Fruit fly (Drosophila melanogaster) whole organism, embryonic: ENCODE results near the gene CG7715.

Experiments used
- Aef1 ChIP-seq: fragments of 200-800 bp; sonication (Bioruptor generic); IDR thresholded peaks from 3 replicates; pipeline ENCODE4 v1.3.6; 2022; ENCODE audit warnings: missing biosample characterization, missing genetic modification characterization
- C15 ChIP-seq: fragments of 200-800 bp; sonication (Bioruptor generic); IDR thresholded peaks from 3 replicates; pipeline ENCODE4 v1.3.6; 2022; ENCODE audit warnings: missing biosample characterization, missing genetic modification characterization
- CG10565 ChIP-seq: fragments of 200-800 bp; sonication (Bioruptor generic); optimal IDR thresholded peaks from 3 replicates; lab custom pipeline; 2016; ENCODE audit warnings: missing biosample characterization, mild to moderate bottlenecking, missing genetic modification characterization
- CG11695 ChIP-seq: fragments of 200-800 bp; sonication (Bioruptor generic); IDR thresholded peaks from 3 replicates; pipeline ENCODE4 v1.3.6; 2022; ENCODE audit warnings: missing biosample characterization, missing genetic modification characterization
- CG11723 ChIP-seq: fragments of 200-800 bp; sonication (Bioruptor generic); optimal IDR thresholded peaks from 2 replicates; lab custom pipeline; 2017; ENCODE audit warnings: missing biosample characterization, mild to moderate bottlenecking, missing genetic modification characterization
- CG12236 ChIP-seq: fragments of 200-800 bp; sonication (Bioruptor generic); optimal IDR thresholded peaks from 2 replicates; lab custom pipeline; 2016; ENCODE audit warnings: missing biosample characterization, missing genetic modification characterization
- CG1233 ChIP-seq: fragments of 200-800 bp; sonication (Bioruptor generic); optimal IDR thresholded peaks from 4 replicates; lab custom pipeline; 2018; ENCODE audit warnings: missing biosample characterization, mild to moderate bottlenecking, missing genetic modification characterization
- CG12391 ChIP-seq: fragments of 200-800 bp; sonication (Bioruptor generic); optimal IDR thresholded peaks from 3 replicates; lab custom pipeline; 2018; ENCODE audit warnings: missing biosample characterization, mild to moderate bottlenecking, missing genetic modification characterization, moderate library complexity
- CG13775 ChIP-seq: fragments of 200-800 bp; sonication (Bioruptor generic); optimal IDR thresholded peaks from 3 replicates; lab custom pipeline; 2017; ENCODE audit warnings: missing biosample characterization, mild to moderate bottlenecking, missing genetic modification characterization
- CG14710 ChIP-seq: fragments of 200-800 bp; sonication (Bioruptor generic); optimal IDR thresholded peaks from 3 replicates; lab custom pipeline; 2019; ENCODE audit warnings: missing biosample characterization, mild to moderate bottlenecking, missing genetic modification characterization, moderate library complexity
- CG15514 ChIP-seq: fragments of 200-800 bp; sonication (Bioruptor generic); optimal IDR thresholded peaks from 3 replicates; lab custom pipeline; 2017; ENCODE audit warnings: missing biosample characterization, missing genetic modification characterization, mild to moderate bottlenecking, moderate library complexity, missing genetic modification reagents
- CG17361 ChIP-seq: fragments of 200-800 bp; sonication (Bioruptor generic); IDR thresholded peaks from 3 replicates; pipeline ENCODE4 v1.3.6; 2022; ENCODE audit warnings: missing biosample characterization, missing genetic modification characterization
- CG17802 ChIP-seq: fragments of 200-800 bp; sonication (Bioruptor generic); optimal IDR thresholded peaks from 2 replicates; lab custom pipeline; 2018; ENCODE audit warnings: missing biosample characterization, mild to moderate bottlenecking, missing genetic modification characterization, moderate library complexity
- CG18619 ChIP-seq: fragments of 200-800 bp; sonication (Bioruptor generic); optimal IDR thresholded peaks from 3 replicates; lab custom pipeline; 2017; ENCODE audit warnings: missing biosample characterization, mild to moderate bottlenecking, missing genetic modification characterization
- CG2120 ChIP-seq: fragments of 200-800 bp; sonication (Bioruptor generic); optimal IDR thresholded peaks from 3 replicates; lab custom pipeline; 2016; ENCODE audit warnings: missing biosample characterization, missing genetic modification characterization
- CG2678 ChIP-seq: fragments of 200-800 bp; sonication (Bioruptor generic); optimal IDR thresholded peaks from 3 replicates; lab custom pipeline; 2019; ENCODE audit warnings: missing biosample characterization, mild to moderate bottlenecking, missing genetic modification characterization, moderate library complexity
- CG2875 ChIP-seq: fragments of 200-800 bp; sonication (Bioruptor generic); optimal IDR thresholded peaks from 2 replicates; lab custom pipeline; 2017; ENCODE audit warnings: missing biosample characterization, mild to moderate bottlenecking, missing genetic modification characterization, missing genetic modification reagents
- CG3281 ChIP-seq: fragments of 200-800 bp; sonication (Bioruptor generic); optimal IDR thresholded peaks from 3 replicates; lab custom pipeline; 2017; ENCODE audit warnings: missing biosample characterization, mild to moderate bottlenecking, missing genetic modification characterization
- CG34422 ChIP-seq: fragments of 200-800 bp; sonication (Bioruptor generic); IDR thresholded peaks from 3 replicates; pipeline ENCODE4 v1.3.6; 2022; ENCODE audit warnings: missing biosample characterization, missing genetic modification characterization
- CG43689 ChIP-seq: fragments of 200-800 bp; sonication (Bioruptor generic); IDR thresholded peaks from 2 replicates; pipeline ENCODE4 v1.3.6; 2022; ENCODE audit warnings: missing biosample characterization, missing genetic modification characterization
- CG6854 ChIP-seq: fragments of 200-800 bp; sonication (Bioruptor generic); optimal IDR thresholded peaks from 3 replicates; lab custom pipeline; 2017; ENCODE audit warnings: missing biosample characterization, mild to moderate bottlenecking, missing genetic modification characterization
- CG9215 ChIP-seq: fragments of 200-800 bp; sonication (Bioruptor generic); IDR thresholded peaks from 2 replicates; pipeline ENCODE4 v1.3.6; 2022; ENCODE audit warnings: missing biosample characterization, missing genetic modification characterization
- CG9932 ChIP-seq: fragments of 200-800 bp; sonication (Bioruptor generic); IDR thresholded peaks from 2 replicates; pipeline ENCODE4 v1.3.6; 2022; ENCODE audit warnings: missing biosample characterization, missing genetic modification characterization
- Dad ChIP-seq: fragments of 200-800 bp; sonication (Bioruptor generic); optimal IDR thresholded peaks from 3 replicates; lab custom pipeline; 2016; ENCODE audit warnings: missing biosample characterization, missing genetic modification characterization
- Fer2 ChIP-seq: fragments of 200-800 bp; sonication (Bioruptor generic); optimal IDR thresholded peaks from 2 replicates; lab custom pipeline; 2018; ENCODE audit warnings: missing biosample characterization, mild to moderate bottlenecking, missing genetic modification characterization, moderate library complexity
- Mrtf ChIP-seq: fragments of 200-800 bp; sonication (Bioruptor generic); IDR thresholded peaks from 3 replicates; pipeline ENCODE4 v1.3.6; 2022; ENCODE audit warnings: missing biosample characterization, missing genetic modification characterization
- NFAT ChIP-seq: fragments of 200-800 bp; sonication (Bioruptor generic); IDR thresholded peaks from 2 replicates; pipeline ENCODE4 v1.3.6; 2022; ENCODE audit warnings: missing biosample characterization, missing genetic modification characterization
- Ravus ChIP-seq: fragments of 200-800 bp; sonication (Bioruptor generic); IDR thresholded peaks from 2 replicates; pipeline ENCODE4 v1.3.6; 2022; ENCODE audit warnings: missing biosample characterization, missing genetic modification characterization
- Sox102F ChIP-seq: fragments of 200-800 bp; sonication (Bioruptor generic); optimal IDR thresholded peaks from 2 replicates; lab custom pipeline; 2018; ENCODE audit warnings: missing biosample characterization, mild to moderate bottlenecking, missing genetic modification characterization, moderate library complexity
- Taf1 ChIP-seq: fragments of 200-800 bp; sonication (Bioruptor generic); IDR thresholded peaks from 2 replicates; pipeline ENCODE4 v1.3.6; 2022; ENCODE audit warnings: missing biosample characterization, missing genetic modification characterization
- Vsx1 ChIP-seq: fragments of 200-800 bp; sonication (Bioruptor generic); optimal IDR thresholded peaks from 2 replicates; lab custom pipeline; 2017; ENCODE audit warnings: missing biosample characterization, mild to moderate bottlenecking, missing genetic modification characterization, missing genetic modification reagents
- Xbp1 ChIP-seq: fragments of 200-800 bp; sonication (Bioruptor generic); optimal IDR thresholded peaks from 3 replicates; lab custom pipeline; 2016; ENCODE audit warnings: missing biosample characterization, mild to moderate bottlenecking, missing genetic modification characterization
- ac ChIP-seq: fragments of 200-800 bp; sonication (Bioruptor generic); optimal IDR thresholded peaks from 3 replicates; lab custom pipeline; 2017; ENCODE audit warnings: missing biosample characterization, mild to moderate bottlenecking, missing genetic modification characterization
- aop ChIP-seq: fragments of 200-800 bp; sonication (Bioruptor generic); IDR thresholded peaks from 2 replicates; pipeline ENCODE4 v1.3.6; 2022; ENCODE audit warnings: missing biosample characterization, missing genetic modification characterization
- bab2 ChIP-seq: fragments of 200-800 bp; sonication (Bioruptor generic); optimal IDR thresholded peaks from 2 replicates; lab custom pipeline; 2016; ENCODE audit warnings: missing biosample characterization, missing genetic modification characterization
- cg ChIP-seq: fragments of 200-800 bp; sonication (Bioruptor generic); optimal IDR thresholded peaks from 3 replicates; lab custom pipeline; 2019; ENCODE audit warnings: missing biosample characterization, mild to moderate bottlenecking, missing genetic modification characterization, moderate library complexity
- da ChIP-seq: fragments of 200-800 bp; sonication (Bioruptor generic); optimal IDR thresholded peaks from 2 replicates; lab custom pipeline; 2016; ENCODE audit warnings: missing biosample characterization, missing genetic modification characterization
- ftz-f1 ChIP-seq: fragments of 200-800 bp; sonication (Bioruptor generic); optimal IDR thresholded peaks from 2 replicates; lab custom pipeline; 2016; ENCODE audit warnings: missing biosample characterization, missing genetic modification characterization
- lilli ChIP-seq: fragments of 200-800 bp; sonication (Bioruptor generic); optimal IDR thresholded peaks from 3 replicates; lab custom pipeline; 2016; ENCODE audit warnings: missing biosample characterization, missing genetic modification characterization
- lov ChIP-seq, 2 experiments: fragments of 200-800 bp in 1 of 2; fragments of >200 bp in 1 of 2; sonication (Bioruptor generic) in 1 of 2; IDR thresholded peaks in 1 of 2; optimal IDR thresholded peaks in 1 of 2; 2 replicates in 1 of 2; 3 replicates in 1 of 2; pipeline versions ENCODE4 v1.3.6 to Lab custom; 2017 to 2022; ENCODE audit warnings: missing biosample characterization in 1 of 2, missing genetic modification characterization in 1 of 2
- mam ChIP-seq: fragments of 200-800 bp; sonication (Bioruptor generic); optimal IDR thresholded peaks from 3 replicates; lab custom pipeline; 2016; ENCODE audit warnings: missing biosample characterization, missing genetic modification characterization
- nom ChIP-seq: fragments of 200-800 bp; sonication (Bioruptor generic); optimal IDR thresholded peaks from 2 replicates; lab custom pipeline; 2017; ENCODE audit warnings: missing biosample characterization, missing genetic modification characterization, mild to moderate bottlenecking, moderate library complexity, missing genetic modification reagents
- pfk ChIP-seq: fragments of 200-800 bp; sonication (Bioruptor generic); optimal IDR thresholded peaks from 2 replicates; lab custom pipeline; 2018; ENCODE audit warnings: missing biosample characterization, mild to moderate bottlenecking, missing genetic modification characterization, moderate library complexity
- schlank ChIP-seq: fragments of 200-800 bp; sonication (Bioruptor generic); optimal IDR thresholded peaks from 2 replicates; lab custom pipeline; 2018; ENCODE audit warnings: missing biosample characterization, mild to moderate bottlenecking, missing genetic modification characterization
- scrt ChIP-seq: fragments of 200-800 bp; sonication (Bioruptor generic); optimal IDR thresholded peaks from 2 replicates; lab custom pipeline; 2018; ENCODE audit warnings: missing biosample characterization, mild to moderate bottlenecking, missing genetic modification characterization, moderate library complexity
- sd ChIP-seq: fragments of 200-800 bp; sonication (Bioruptor generic); optimal IDR thresholded peaks from 3 replicates; lab custom pipeline; 2018; ENCODE audit warnings: missing biosample characterization, mild to moderate bottlenecking, missing genetic modification characterization, moderate library complexity
- sim ChIP-seq: fragments of 200-800 bp; sonication (Bioruptor generic); IDR thresholded peaks from 2 replicates; pipeline ENCODE4 v1.3.6; 2022; ENCODE audit warnings: missing biosample characterization, missing genetic modification characterization
- usp ChIP-seq: fragments of >200 bp; optimal IDR thresholded peaks from 2 replicates; lab custom pipeline; 2017; ENCODE audit warnings: missing biosample characterization, missing genetic modification characterization
- vnd ChIP-seq: fragments of 200-800 bp; sonication (Bioruptor generic); IDR thresholded peaks from 3 replicates; pipeline ENCODE4 v1.3.6; 2022; ENCODE audit warnings: missing biosample characterization, missing genetic modification characterization; ENCODE audit not compliant: partially characterized antibody

CG7715 gene

DNA sequence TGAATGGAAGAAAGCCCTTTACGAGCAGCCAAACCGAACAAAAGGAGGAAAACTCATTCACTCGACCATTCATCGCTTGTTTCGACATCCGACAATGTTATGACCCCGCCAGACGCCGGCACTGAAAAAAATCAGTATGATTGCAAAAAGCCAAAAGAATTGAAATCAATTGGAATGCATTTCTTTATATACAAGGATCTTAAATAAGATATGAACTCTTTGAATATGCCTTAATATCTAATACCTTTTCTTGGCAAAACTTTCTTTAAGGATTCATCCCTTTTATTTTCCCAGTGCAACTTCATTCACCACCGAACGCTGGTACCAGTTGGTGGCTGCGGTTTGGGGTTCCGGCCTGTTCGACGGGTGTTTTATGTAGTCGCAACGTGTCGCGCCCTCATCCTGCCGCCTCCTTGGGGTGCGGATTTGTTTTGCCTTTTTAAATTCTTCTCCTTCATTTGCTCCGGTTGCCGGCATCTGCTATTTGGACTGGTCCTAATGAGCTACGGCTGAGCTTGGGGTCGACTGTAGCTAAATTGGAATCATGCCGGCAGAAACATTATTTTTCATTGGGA is 8.4 kb downstream of the CG7715 start (continued):
- TF ChIP-seq CG14710 (tag; lab: Kevin White, UChicago) (peak; percentile 74), vnd (GFP tag; lab: Robert Waterston, UW) (no peak), Xbp1 (GFP tag; lab: Kevin White, UChicago) (peak; percentile 85), CG11723 (peak; percentile 74), CG11695 (GFP tag; lab: Robert Waterston, UW) (peak; percentile 81), CG43689 (GFP tag; lab: Robert Waterston, UW) (peak; percentile 55), Sox102F (GFP tag; lab: Kevin White, UChicago) (peak; percentile 84), aop (no peak), sim (peak; percentile 68), da (GFP tag; lab: Kevin White, UChicago) (peak; percentile 63), nom (GFP tag; lab: Kevin White, UChicago) (peak; percentile 17), lov (optimal IDR thresholded peaks at IDR 0.05; lab: Kevin White, UChicago) (no peak), lov (GFP tag; IDR thresholded peaks at IDR 0.05; lab: Robert Waterston, UW) (0 out of 3 replicates have a peak, but pooled peaks have one; percentile 12), C15 (GFP tag; lab: Robert Waterston, UW) (0 out of 3 replicates have a peak, but pooled peaks have one; percentile 59), Taf1 (GFP tag; lab: Robert Waterston, UW) (peak; percentile 74), Aef1 (GFP tag; lab: Robert Waterston, UW) (peak; percentile 67), CG6854 (GFP tag; lab: Kevin White, UChicago) (peak; percentile 86), pfk (GFP tag; lab: Kevin White, UChicago) (no peak), Dad (GFP tag; lab: Kevin White, UChicago) (peak; percentile 83), CG18619 (GFP tag; lab: Kevin White, UChicago) (peak; percentile 85), lilli (GFP tag; lab: Kevin White, UChicago) (peak; percentile 88), CG17361 (GFP tag; lab: Robert Waterston, UW) (peak; percentile 91), cg (GFP tag; lab: Kevin White, UChicago) (no peak), bab2 (GFP tag; lab: Kevin White, UChicago) (peak; percentile 88), CG34422 (GFP tag; lab: Robert Waterston, UW) (peak; percentile 76), usp (GFP tag; lab: Kevin White, UChicago) (no peak), Fer2 (tag; lab: Kevin White, UChicago) (peak; percentile 81), CG2875 (GFP tag; lab: Kevin White, UChicago) (peak; percentile 71), Ravus (GFP tag; lab: Robert Waterston, UW) (no peak; the same call in 1 of the 2 replicates), CG15514 (peak; percentile 77), Mrtf (GFP tag; lab: Robert Waterston, UW) (peak; percentile 84), mam (GFP tag; lab: Kevin White, UChicago) (peak; percentile 88), Vsx1 (peak; percentile 46), ftz-f1 (GFP tag; lab: Kevin White, UChicago) (no peak), scrt (GFP tag; lab: Kevin White, UChicago) (peak; percentile 89), CG9932 (GFP tag; lab: Robert Waterston, UW) (peak; percentile 73), CG10565 (GFP tag; lab: Kevin White, UChicago) (no peak), ac (GFP tag; lab: Kevin White, UChicago) (no peak), sd (tag; lab: Kevin White, UChicago) (no peak), CG17802 (tag; lab: Kevin White, UChicago) (peak; percentile 55), CG2678 (peak; percentile 94), schlank (tag; lab: Kevin White, UChicago) (peak; percentile 75), CG13775 (GFP tag; lab: Kevin White, UChicago) (peak; percentile 71), CG12236 (GFP tag; lab: Kevin White, UChicago) (peak; percentile 47), CG2120 (GFP tag; lab: Kevin White, UChicago) (peak; percentile 93), NFAT (GFP tag; lab: Robert Waterston, UW) (peak; percentile 64), CG3281 (GFP tag; lab: Kevin White, UChicago) (peak; percentile 90), CG1233 (GFP tag; lab: Kevin White, UChicago) (peak; percentile 79), CG12391 (peak; percentile 87), CG9215 (GFP tag; lab: Robert Waterston, UW) (peak; percentile 63)
